Worm (Caenorhabditis elegans): ENCODE measurements around the gene T01G5.7.

The T01G5.7 gene

ce11 chrV:15111660-15112059 is at the start of gene T01G5.7:
T01G5.7 (plus strand) TSS chrV:15111960.
- no peak for TF ChIP-seq sea-2 (GFP tag; IDR thresholded peaks at IDR 0.05)
- TF ChIP-seq aptf-3 (GFP tag; IDR thresholded peaks at IDR 0.05) = no peak
- TF ChIP-seq ztf-6 (GFP tag; IDR thresholded peaks at IDR 0.05) = no peak
- no peak for TF ChIP-seq bed-2 (GFP tag; IDR thresholded peaks at IDR 0.05)
- no peak for TF ChIP-seq hsf-1 (GFP tag; IDR thresholded peaks at IDR 0.05)
- TF ChIP-seq attf-5 (GFP tag; optimal IDR thresholded peaks at IDR 0.05) = no peak
- no peak for TF ChIP-seq aptf-2 (GFP tag; conservative IDR thresholded peaks at IDR 0.05)
- no peak for TF ChIP-seq let-526 (GFP tag; IDR thresholded peaks at IDR 0.05)
- TF ChIP-seq lsl-1 (GFP tag; optimal IDR thresholded peaks at IDR 0.05) = no peak
- no peak for TF ChIP-seq F49E8.2 (tag; optimal IDR thresholded peaks at IDR 0.05; ENCODE audit: insufficient read depth)
- no peak for TF ChIP-seq sdz-38 (tag; optimal IDR thresholded peaks at IDR 0.05)
- TF ChIP-seq chd-7 (tag; optimal IDR thresholded peaks at IDR 0.05) = no peak
- TF ChIP-seq snpc-1.1 (tag; optimal IDR thresholded peaks at IDR 0.05; ENCODE audit: insufficient read depth) = no peak

ce11 chrV:15063987-15064386 is 47.8 kb upstream of the T01G5.7 start, which contains the start of gene rap-2:
rap-2 (minus strand) TSS chrV:15064087.
- TF ChIP-seq mcd-1 (GFP tag; IDR thresholded peaks at IDR 0.05) (no peak), egl-18 (GFP tag; IDR thresholded peaks at IDR 0.05) (no peak), F49E8.2 (tag; optimal IDR thresholded peaks at IDR 0.05; ENCODE audit: insufficient read depth) (no peak), hmg-1.2 (GFP tag; IDR thresholded peaks at IDR 0.05) (no peak), F52B5.7 (tag; optimal IDR thresholded peaks at IDR 0.05) (no peak), madf-6 (GFP tag; IDR thresholded peaks at IDR 0.05) (no peak), nfyb-1 (GFP tag; IDR thresholded peaks at IDR 0.05) (no peak), unc-130 (GFP tag; optimal IDR thresholded peaks at IDR 0.05) (no peak), dox-1 (GFP tag; IDR thresholded peaks at IDR 0.05) (no peak), hmg-20 (GFP tag; IDR thresholded peaks at IDR 0.05) (no peak), nhr-27 (tag; optimal IDR thresholded peaks at IDR 0.05) (no peak), hrde-1 (tag; optimal IDR thresholded peaks at IDR 0.05; ENCODE audit: borderline replicate concordance) (no peak), Y53F4B.3 (GFP tag; IDR thresholded peaks at IDR 0.05) (no peak), nhr-80 (tag; optimal IDR thresholded peaks at IDR 0.05) (no peak), ztf-25 (GFP tag; IDR thresholded peaks at IDR 0.05) (no peak), die-1 (tag; optimal IDR thresholded peaks at IDR 0.05) (no peak), ztf-6 (GFP tag; IDR thresholded peaks at IDR 0.05) (no peak)

- TF ChIP-seq zfh-2 (GFP tag; conservative IDR thresholded peaks at IDR 0.05) (peak; percentile 89), egrh-3 (GFP tag; IDR thresholded peaks at IDR 0.05) (0 out of 2 replicates have a peak, but pooled peaks have one; percentile 11), ekl-4 (GFP tag; IDR thresholded peaks at IDR 0.05) (no peak), F33H1.4 (GFP tag; IDR thresholded peaks at IDR 0.05) (no peak), dox-1 (GFP tag; IDR thresholded peaks at IDR 0.05) (peak; percentile 62), hsf-1 (GFP tag; IDR thresholded peaks at IDR 0.05) (no peak), ztf-18 (tag; optimal IDR thresholded peaks at IDR 0.05) (peak; percentile 84), attf-6 (GFP tag; IDR thresholded peaks at IDR 0.05) (no peak), mcd-1 (GFP tag; IDR thresholded peaks at IDR 0.05) (peak; percentile 42; the same call in 1 of the 2 replicates), cebp-1 (GFP tag; IDR thresholded peaks at IDR 0.05) (no peak), cebp-1 (tag; optimal IDR thresholded peaks at IDR 0.05) (peak; percentile 22)
Measured at ce11 chrV:15065068-15065744, 46.6 kb upstream of the T01G5.7 start, which contains the start of gene C25D7.9. C25D7.9 (plus strand) TSS chrV:15065135.
